Worm (Caenorhabditis elegans) whole organism, late embryonic: ENCODE measurements around the gene F57B7.2.

Experiments
- C08G9.2 ChIP-seq: sonication (generic microtip); optimal IDR thresholded peaks from 2 replicates; lab custom pipeline; 2016; ENCODE audit warnings: mild to moderate bottlenecking, missing genetic modification characterization, moderate library complexity, missing compliant biosample characterization
- F13H6.1 ChIP-seq: sonication (generic microtip); optimal IDR thresholded peaks from 2 replicates; lab custom pipeline; 2016; ENCODE audit warnings: missing genetic modification characterization, missing compliant biosample characterization
- K02D7.2 ChIP-seq: sonication (generic microtip); optimal IDR thresholded peaks from 2 replicates; lab custom pipeline; 2017; ENCODE audit warnings: mild to moderate bottlenecking, missing genetic modification characterization, missing compliant biosample characterization
- K09A11.1 ChIP-seq: sonication (generic microtip); optimal IDR thresholded peaks from 2 replicates; lab custom pipeline; 2017; ENCODE audit warnings: antibody characterized with exemption, mild to moderate bottlenecking, missing genetic modification characterization, missing compliant biosample characterization; ENCODE audit not compliant: insufficient read depth
- Y22D7AL.16 ChIP-seq: sonication (generic microtip); optimal IDR thresholded peaks from 2 replicates; lab custom pipeline; 2016; ENCODE audit warnings: missing genetic modification characterization, missing compliant biosample characterization
- ahr-1 ChIP-seq: sonication (generic microtip); optimal IDR thresholded peaks from 2 replicates; lab custom pipeline; 2016; ENCODE audit warnings: missing genetic modification characterization, missing compliant biosample characterization
- ama-1 ChIP-seq: fragments of 150-350 bp; optimal IDR thresholded peaks from 2 replicates; lab custom pipeline; 2014
- ceh-18 ChIP-seq: sonication (generic microtip); optimal IDR thresholded peaks from 2 replicates; lab custom pipeline; 2016; ENCODE audit warnings: missing genetic modification characterization, missing compliant biosample characterization
- ceh-2 ChIP-seq: sonication (generic microtip); optimal IDR thresholded peaks from 2 replicates; lab custom pipeline; 2016; ENCODE audit warnings: missing genotype, missing genetic modification characterization, missing compliant biosample characterization
- ceh-24 ChIP-seq: sonication (generic microtip); optimal IDR thresholded peaks from 2 replicates; lab custom pipeline; 2016; ENCODE audit warnings: mild to moderate bottlenecking, missing genetic modification characterization, missing compliant biosample characterization
- ceh-34 ChIP-seq: sonication (generic microtip); optimal IDR thresholded peaks from 2 replicates; lab custom pipeline; 2016; ENCODE audit warnings: mild to moderate bottlenecking, missing genetic modification characterization, missing compliant biosample characterization
- ceh-6 ChIP-seq: fragments of 200-800 bp; sonication (Bioruptor generic); optimal IDR thresholded peaks from 2 replicates; lab custom pipeline; 2018; ENCODE audit warnings: mild to moderate bottlenecking, missing genetic modification characterization, missing compliant biosample characterization
- ceh-9 ChIP-seq: sonication (generic microtip); optimal IDR thresholded peaks from 2 replicates; lab custom pipeline; 2016; ENCODE audit warnings: mild to moderate bottlenecking, missing genetic modification characterization, inconsistent platforms, missing compliant biosample characterization
- dmd-4 ChIP-seq: sonication (generic microtip); optimal IDR thresholded peaks from 2 replicates; lab custom pipeline; 2016; ENCODE audit warnings: borderline replicate concordance, missing genetic modification characterization, missing compliant biosample characterization
- dve-1 ChIP-seq: sonication (generic microtip); optimal IDR thresholded peaks from 2 replicates; lab custom pipeline; 2017; ENCODE audit warnings: antibody characterized with exemption, mild to moderate bottlenecking, missing genetic modification characterization, missing compliant biosample characterization
- elt-4 ChIP-seq: sonication (generic microtip); optimal IDR thresholded peaks from 2 replicates; lab custom pipeline; 2016; ENCODE audit warnings: missing genetic modification characterization, missing compliant biosample characterization
- ets-4 ChIP-seq: sonication (generic microtip); optimal IDR thresholded peaks from 2 replicates; lab custom pipeline; 2016; ENCODE audit warnings: missing genetic modification characterization, missing compliant biosample characterization
- fax-1 ChIP-seq: sonication (generic microtip); optimal IDR thresholded peaks from 2 replicates; lab custom pipeline; 2016; ENCODE audit warnings: missing genotype, missing genetic modification characterization, missing compliant biosample characterization
- fkh-10 ChIP-seq: fragments of 150-350 bp; optimal IDR thresholded peaks from 2 replicates; lab custom pipeline; 2014; ENCODE audit warnings: missing biosample characterization, missing genetic modification reagents, missing genetic modification characterization
- fkh-6 ChIP-seq: sonication (generic microtip); optimal IDR thresholded peaks from 2 replicates; lab custom pipeline; 2016; ENCODE audit warnings: missing genetic modification characterization, missing compliant biosample characterization
- gmeb-2 ChIP-seq: sonication (generic microtip); optimal IDR thresholded peaks from 2 replicates; lab custom pipeline; 2016; ENCODE audit warnings: missing genetic modification characterization, inconsistent platforms, missing compliant biosample characterization
- hlh-30 ChIP-seq: sonication (generic microtip); optimal IDR thresholded peaks from 2 replicates; lab custom pipeline; 2017; ENCODE audit warnings: antibody characterized with exemption, missing genetic modification characterization, missing compliant biosample characterization; ENCODE audit not compliant: insufficient read depth
- lim-6 ChIP-seq: sonication (generic microtip); optimal IDR thresholded peaks from 2 replicates; lab custom pipeline; 2016; ENCODE audit warnings: missing genetic modification characterization, missing compliant biosample characterization
- madf-2 ChIP-seq: sonication (generic microtip); optimal IDR thresholded peaks from 2 replicates; lab custom pipeline; 2017; ENCODE audit warnings: missing genetic modification characterization, missing compliant biosample characterization
- mec-3 ChIP-seq: sonication (generic microtip); optimal IDR thresholded peaks from 2 replicates; lab custom pipeline; 2016; ENCODE audit warnings: borderline replicate concordance, missing genetic modification characterization, missing compliant biosample characterization
- nfya-1 ChIP-seq: sonication (generic microtip); optimal IDR thresholded peaks from 2 replicates; lab custom pipeline; 2017; ENCODE audit warnings: missing genetic modification characterization, mild to moderate bottlenecking, missing compliant biosample characterization, antibody characterized with exemption, moderate library complexity
- npax-4 ChIP-seq: sonication (generic microtip); optimal IDR thresholded peaks from 2 replicates; lab custom pipeline; 2016; ENCODE audit warnings: missing genetic modification characterization, missing compliant biosample characterization
- odd-2 ChIP-seq: sonication (generic microtip); optimal IDR thresholded peaks from 2 replicates; lab custom pipeline; 2017; ENCODE audit warnings: antibody characterized with exemption, mild to moderate bottlenecking, missing genetic modification characterization, missing compliant biosample characterization
- pag-3 ChIP-seq: sonication (generic microtip); optimal IDR thresholded peaks from 2 replicates; lab custom pipeline; 2016; ENCODE audit warnings: missing compliant biosample characterization, missing genetic modification characterization, borderline replicate concordance
- pat-9 ChIP-seq: fragments of 200-800 bp; sonication (Bioruptor generic); optimal IDR thresholded peaks from 2 replicates; lab custom pipeline; 2018; ENCODE audit warnings: mild to moderate bottlenecking, missing genetic modification characterization, moderate library complexity, missing compliant biosample characterization
- pax-1 ChIP-seq: fragments of 150-350 bp; optimal IDR thresholded peaks from 2 replicates; lab custom pipeline; 2014; ENCODE audit warnings: missing biosample characterization, missing genetic modification characterization
- pha-2 ChIP-seq: sonication (generic microtip); optimal IDR thresholded peaks from 2 replicates; lab custom pipeline; 2017; ENCODE audit warnings: mild to moderate bottlenecking, missing genetic modification characterization, missing compliant biosample characterization
- pha-4 ChIP-seq: fragments of 150-350 bp; optimal IDR thresholded peaks from 2 replicates; lab custom pipeline; 2018; ENCODE audit warnings: missing biosample characterization, missing genetic modification reagents, missing genetic modification characterization
- pros-1 ChIP-seq: fragments of 150-350 bp; optimal IDR thresholded peaks from 2 replicates; lab custom pipeline; 2014; ENCODE audit warnings: missing biosample characterization, missing genetic modification reagents, missing genetic modification characterization
- sox-2 ChIP-seq: fragments of 200-800 bp; sonication (Bioruptor generic); IDR thresholded peaks from 2 replicates; pipeline ENCODE4 v1.3.6; 2022; ENCODE audit warnings: missing genetic modification reagents, missing genetic modification characterization, missing compliant biosample characterization
- sox-4 ChIP-seq: sonication (generic microtip); optimal IDR thresholded peaks from 2 replicates; lab custom pipeline; 2017; ENCODE audit warnings: mild to moderate bottlenecking, missing genetic modification characterization, inconsistent platforms, missing compliant biosample characterization
- syd-9 ChIP-seq: sonication (generic microtip); optimal IDR thresholded peaks from 2 replicates; lab custom pipeline; 2016; ENCODE audit warnings: mild to moderate bottlenecking, missing genetic modification characterization, moderate library complexity, missing compliant biosample characterization
- ttx-3 ChIP-seq: sonication (generic microtip); optimal IDR thresholded peaks from 2 replicates; lab custom pipeline; 2016; ENCODE audit warnings: missing genetic modification reagents, missing genetic modification characterization, missing compliant biosample characterization
- unc-86 ChIP-seq: sonication (generic microtip); optimal IDR thresholded peaks from 2 replicates; lab custom pipeline; 2016; ENCODE audit warnings: missing genetic modification characterization, missing compliant biosample characterization
- zip-5 ChIP-seq: sonication (generic microtip); optimal IDR thresholded peaks from 2 replicates; lab custom pipeline; 2016; ENCODE audit warnings: missing genetic modification characterization, missing compliant biosample characterization
- ztf-16 ChIP-seq: sonication (generic microtip); optimal IDR thresholded peaks from 2 replicates; lab custom pipeline; 2017; ENCODE audit warnings: missing genetic modification characterization, missing compliant biosample characterization

The F57B7.2 gene

DNA sequence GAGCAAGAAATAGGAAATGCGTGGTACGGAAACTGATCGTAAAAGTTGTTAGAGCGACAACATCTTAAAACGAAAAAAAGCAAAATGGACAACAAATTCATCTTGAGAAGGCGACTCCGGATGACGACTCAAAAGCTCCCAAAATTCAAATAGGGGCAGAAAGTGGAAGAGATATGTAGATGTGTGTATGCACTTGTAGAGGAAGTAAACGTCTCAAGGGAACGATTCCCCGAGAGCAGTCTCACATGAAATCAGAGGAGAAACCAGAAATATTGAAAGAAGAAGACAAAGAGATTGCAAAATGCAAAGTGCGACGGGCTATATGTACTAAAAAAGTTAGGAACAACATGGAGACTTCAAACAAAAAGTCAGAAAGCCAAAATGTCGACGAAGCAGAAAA is at the start of gene F57B7.2:
Gene F57B7.2, minus strand, starts transcription at position 101 of the 400 bp plus-strand sequence.
- TF ChIP-seq pha-2 (tag; lab: Kevin White, UChicago) = no peak
- no peak for TF ChIP-seq lim-6 (tag; lab: Kevin White, UChicago)
- TF ChIP-seq ceh-18 (tag; lab: Kevin White, UChicago) = no peak
- TF ChIP-seq ceh-2 = no peak
- no peak for TF ChIP-seq ztf-16 (tag; lab: Kevin White, UChicago)
- TF ChIP-seq pax-1 = no peak
- TF ChIP-seq, all 69 proteins: peak for 0

DNA sequence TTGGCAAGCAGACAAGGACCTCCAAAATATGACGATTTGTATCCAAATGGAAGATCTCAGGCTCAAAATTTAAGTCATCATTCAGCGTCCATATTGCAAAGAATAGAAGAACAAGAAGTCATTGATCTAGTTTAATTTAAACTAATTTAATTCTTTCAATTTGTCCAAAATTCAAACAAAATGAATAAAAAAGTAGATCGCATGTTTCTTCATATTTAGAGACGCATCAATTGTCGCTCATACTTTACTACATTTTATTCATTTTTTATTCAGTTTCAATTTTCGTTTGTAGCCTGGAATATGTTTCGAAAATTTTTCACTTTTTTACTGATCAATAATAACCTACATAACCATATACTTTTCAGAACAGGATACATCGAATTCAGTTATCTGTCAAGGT is 49.1 kb upstream of the F57B7.2 start, which contains the start of gene T11F9.21:
Gene T11F9.21, plus strand, starts transcription at position 301 of the 400 bp plus-strand sequence.
- TF ChIP-seq sox-2 (GFP tag; lab: Robert Waterston, UW) (no peak), ahr-1 (tag; lab: Kevin White, UChicago) (no peak), hlh-30 (tag; lab: Kevin White, UChicago) (no peak), pha-4 (tag; lab: Kevin White, UChicago) (no peak), pros-1 (tag; lab: Kevin White, UChicago) (no peak), Y22D7AL.16 (no peak), dve-1 (no peak), mec-3 (no peak), F13H6.1 (tag; lab: Kevin White, UChicago) (no peak)

DNA sequence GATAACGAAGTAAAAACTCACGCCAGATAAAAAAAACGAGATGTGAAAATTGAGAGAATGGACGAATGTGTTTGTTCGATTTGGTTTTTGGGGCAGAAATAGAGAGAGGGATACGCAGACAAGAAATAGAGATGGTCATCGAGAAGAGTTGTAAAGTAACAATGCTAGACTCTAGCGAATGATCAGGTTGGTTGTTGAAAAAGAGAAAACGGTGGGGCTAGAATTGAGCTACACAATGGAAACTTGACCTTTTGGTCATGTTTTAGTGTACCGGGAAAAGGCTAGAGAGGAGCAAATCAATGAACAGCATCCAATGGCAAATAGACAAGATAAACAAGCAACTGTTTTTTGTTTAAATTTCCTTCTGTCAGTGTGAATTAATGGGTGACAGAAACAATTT is 47.0 kb upstream of the F57B7.2 start, which contains the start of gene dhs-19:
Gene dhs-19, minus strand, starts transcription at position 101 of the 400 bp plus-strand sequence.
- TF ChIP-seq fkh-6 = no peak
- TF ChIP-seq fkh-10 (GFP tag; lab: Kevin White, UChicago) = no peak
- no peak for TF ChIP-seq madf-2 (tag; lab: Kevin White, UChicago)
- no peak for TF ChIP-seq pat-9 (tag; lab: Kevin White, UChicago)
- no peak for TF ChIP-seq ceh-9 (tag; lab: Kevin White, UChicago)
- TF ChIP-seq syd-9 = no peak
- no peak for TF ChIP-seq pha-4 (tag; lab: Kevin White, UChicago)
- no peak for TF ChIP-seq dve-1
- TF ChIP-seq odd-2 (tag; lab: Kevin White, UChicago) = no peak
- no peak for TF ChIP-seq unc-86 (tag; lab: Kevin White, UChicago)
- TF ChIP-seq K02D7.2 (tag; lab: Kevin White, UChicago) = no peak
- TF ChIP-seq K09A11.1 = no peak
- no peak for TF ChIP-seq gmeb-2 (tag; lab: Kevin White, UChicago)
- TF ChIP-seq C08G9.2 (tag; lab: Kevin White, UChicago) = no peak
- TF ChIP-seq ets-4 (tag; lab: Kevin White, UChicago) = no peak
- TF ChIP-seq lim-6 (tag; lab: Kevin White, UChicago) = no peak
- TF ChIP-seq, all 69 proteins: peak for 0

DNA sequence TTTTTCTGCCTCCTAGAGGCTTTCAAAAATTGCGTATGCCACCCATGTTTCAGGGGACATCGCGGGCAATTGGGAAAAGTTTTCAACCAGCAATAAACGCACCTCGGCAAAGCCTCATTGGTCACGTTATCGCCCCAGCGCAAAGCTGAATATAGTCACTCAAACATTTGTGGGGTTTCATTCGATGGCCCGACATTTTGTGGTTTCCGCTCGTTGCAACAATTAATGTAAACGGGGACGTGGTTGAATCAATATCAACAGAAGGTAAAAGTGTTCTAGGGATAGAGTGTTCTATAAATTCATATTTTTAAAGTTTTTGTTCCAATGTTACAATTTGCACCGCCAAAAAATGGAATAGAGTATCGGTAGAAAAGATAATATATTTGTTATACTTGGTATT is 44.9 kb upstream of the F57B7.2 start:
- TF ChIP-seq ceh-18 (tag; lab: Kevin White, UChicago) (no peak), sox-4 (no peak)

DNA sequence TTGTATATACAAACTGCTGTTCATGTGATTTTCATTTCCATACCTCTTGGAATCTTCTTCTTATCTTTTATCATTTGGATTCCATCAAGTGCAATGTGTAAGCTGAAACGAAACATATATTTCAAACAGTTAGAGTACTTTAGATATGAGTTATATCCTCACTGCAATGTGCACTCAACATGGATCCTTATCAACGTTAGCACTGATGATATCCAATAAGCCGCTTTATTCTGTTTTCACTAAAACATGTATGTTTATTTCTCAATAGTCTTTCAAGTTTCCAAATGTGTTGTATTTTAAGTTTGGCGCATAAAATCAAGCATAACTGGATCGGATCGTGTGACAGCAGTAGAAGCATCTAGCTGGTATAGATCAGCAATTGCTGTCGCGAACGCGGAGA is 43.3 kb upstream of the F57B7.2 start, which contains the start of gene T11F9.10:
Gene T11F9.10, plus strand, starts transcription at position 301 of the 400 bp plus-strand sequence.
- no peak for TF ChIP-seq K09A11.1

DNA sequence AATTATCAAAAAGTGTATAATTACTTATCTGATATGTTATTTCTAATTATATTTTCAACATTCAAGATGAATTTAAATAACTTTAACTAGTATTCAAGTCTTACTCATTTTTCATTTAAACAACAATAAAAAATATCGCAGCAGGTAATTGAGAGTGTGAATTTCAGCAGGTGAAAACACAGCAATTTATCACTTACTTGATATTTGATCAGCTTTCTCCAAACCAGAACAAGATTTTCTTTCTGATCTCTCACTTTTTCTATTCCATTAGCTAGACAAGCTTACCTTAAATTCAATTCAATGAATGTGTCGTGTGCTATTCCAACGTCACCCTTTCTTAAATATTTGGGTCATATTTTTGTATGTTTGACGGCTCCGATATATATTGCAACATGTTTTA is 42.2 kb upstream of the F57B7.2 start, which contains the start of gene srh-1:
Gene srh-1, plus strand, starts transcription at position 301 of the 400 bp plus-strand sequence.
- TF ChIP-seq elt-4 (tag; lab: Kevin White, UChicago) (no peak), ama-1 (lab: Kevin White, UChicago) (no peak), ets-4 (tag; lab: Kevin White, UChicago) (no peak), ceh-24 (tag; lab: Kevin White, UChicago) (no peak), ttx-3 (tag; lab: Kevin White, UChicago) (no peak), ceh-9 (tag; lab: Kevin White, UChicago) (no peak), pha-4 (tag; lab: Kevin White, UChicago) (no peak), lim-6 (tag; lab: Kevin White, UChicago) (no peak), K02D7.2 (tag; lab: Kevin White, UChicago) (no peak), pag-3 (tag; lab: Kevin White, UChicago) (no peak), fax-1 (tag; lab: Kevin White, UChicago) (no peak), odd-2 (tag; lab: Kevin White, UChicago) (no peak), pros-1 (tag; lab: Kevin White, UChicago) (no peak), ceh-34 (tag; lab: Kevin White, UChicago) (no peak), nfya-1 (no peak), npax-4 (tag; lab: Kevin White, UChicago) (no peak), ceh-18 (tag; lab: Kevin White, UChicago) (no peak), zip-5 (tag; lab: Kevin White, UChicago) (no peak), dmd-4 (no peak), ceh-6 (GFP tag; lab: Kevin White, UChicago) (no peak)
